Worm (Caenorhabditis elegans) whole organism, late embryonic: ENCODE measurements around the gene C26D10.7.

Experiments
- C38D4.7 ChIP-seq: fragments of 200-800 bp; sonication (Bioruptor generic); optimal IDR thresholded peaks from 2 replicates; lab custom pipeline; 2018; ENCODE audit warnings: mild to moderate bottlenecking, missing genetic modification characterization, moderate library complexity, missing compliant biosample characterization
- F13H6.1 ChIP-seq: sonication (generic microtip); optimal IDR thresholded peaks from 2 replicates; lab custom pipeline; 2016; ENCODE audit warnings: missing genetic modification characterization, missing compliant biosample characterization
- K02D7.2 ChIP-seq: sonication (generic microtip); optimal IDR thresholded peaks from 2 replicates; lab custom pipeline; 2017; ENCODE audit warnings: mild to moderate bottlenecking, missing genetic modification characterization, missing compliant biosample characterization
- T23F11.4 ChIP-seq: fragments of 200-800 bp; sonication (Bioruptor generic); optimal IDR thresholded peaks from 2 replicates; lab custom pipeline; 2018; ENCODE audit warnings: mild to moderate bottlenecking, missing genetic modification characterization, missing compliant biosample characterization
- ahr-1 ChIP-seq: sonication (generic microtip); optimal IDR thresholded peaks from 2 replicates; lab custom pipeline; 2016; ENCODE audit warnings: missing genetic modification characterization, missing compliant biosample characterization
- ama-1 ChIP-seq: fragments of 150-350 bp; optimal IDR thresholded peaks from 2 replicates; lab custom pipeline; 2014
- ceh-18 ChIP-seq: sonication (generic microtip); optimal IDR thresholded peaks from 2 replicates; lab custom pipeline; 2016; ENCODE audit warnings: missing genetic modification characterization, missing compliant biosample characterization
- ceh-19 ChIP-seq: fragments of 200-800 bp; sonication (Bioruptor generic); optimal IDR thresholded peaks from 2 replicates; lab custom pipeline; 2018; ENCODE audit warnings: mild to moderate bottlenecking, missing genetic modification characterization, missing compliant biosample characterization
- ceh-2 ChIP-seq: sonication (generic microtip); optimal IDR thresholded peaks from 2 replicates; lab custom pipeline; 2016; ENCODE audit warnings: missing genotype, missing genetic modification characterization, missing compliant biosample characterization
- ceh-22 ChIP-seq: sonication (generic microtip); optimal IDR thresholded peaks from 2 replicates; lab custom pipeline; 2017; ENCODE audit warnings: missing biosample characterization, missing genetic modification characterization
- ceh-30 ChIP-seq: fragments of 150-350 bp; optimal IDR thresholded peaks from 2 replicates; lab custom pipeline; 2014; ENCODE audit warnings: missing biosample characterization, missing genetic modification characterization
- ceh-31 ChIP-seq: sonication (generic microtip); optimal IDR thresholded peaks from 2 replicates; lab custom pipeline; 2016; ENCODE audit warnings: missing genetic modification characterization, missing compliant biosample characterization
- ceh-34 ChIP-seq: sonication (generic microtip); optimal IDR thresholded peaks from 2 replicates; lab custom pipeline; 2016; ENCODE audit warnings: mild to moderate bottlenecking, missing genetic modification characterization, missing compliant biosample characterization
- ceh-6 ChIP-seq: fragments of 200-800 bp; sonication (Bioruptor generic); optimal IDR thresholded peaks from 2 replicates; lab custom pipeline; 2018; ENCODE audit warnings: mild to moderate bottlenecking, missing genetic modification characterization, missing compliant biosample characterization
- ceh-9 ChIP-seq: sonication (generic microtip); optimal IDR thresholded peaks from 2 replicates; lab custom pipeline; 2016; ENCODE audit warnings: mild to moderate bottlenecking, missing genetic modification characterization, inconsistent platforms, missing compliant biosample characterization
- che-1 ChIP-seq: sonication (generic microtip); optimal IDR thresholded peaks from 2 replicates; lab custom pipeline; 2016; ENCODE audit warnings: mild to moderate bottlenecking, missing genetic modification characterization, missing compliant biosample characterization
- dmd-4 ChIP-seq: sonication (generic microtip); optimal IDR thresholded peaks from 2 replicates; lab custom pipeline; 2016; ENCODE audit warnings: borderline replicate concordance, missing genetic modification characterization, missing compliant biosample characterization
- dve-1 ChIP-seq: sonication (generic microtip); optimal IDR thresholded peaks from 2 replicates; lab custom pipeline; 2017; ENCODE audit warnings: antibody characterized with exemption, mild to moderate bottlenecking, missing genetic modification characterization, missing compliant biosample characterization
- elt-2 ChIP-seq: sonication (generic microtip); optimal IDR thresholded peaks from 2 replicates; lab custom pipeline; 2016; ENCODE audit warnings: missing genetic modification reagents, missing genetic modification characterization, missing compliant biosample characterization
- ets-4 ChIP-seq: sonication (generic microtip); optimal IDR thresholded peaks from 2 replicates; lab custom pipeline; 2016; ENCODE audit warnings: missing genetic modification characterization, missing compliant biosample characterization
- eyg-1 ChIP-seq: sonication (generic microtip); optimal IDR thresholded peaks from 2 replicates; lab custom pipeline; 2016; ENCODE audit warnings: missing genotype, missing genetic modification characterization, missing compliant biosample characterization
- fax-1 ChIP-seq: sonication (generic microtip); optimal IDR thresholded peaks from 2 replicates; lab custom pipeline; 2016; ENCODE audit warnings: missing genotype, missing genetic modification characterization, missing compliant biosample characterization
- fkh-10 ChIP-seq: fragments of 150-350 bp; optimal IDR thresholded peaks from 2 replicates; lab custom pipeline; 2014; ENCODE audit warnings: missing biosample characterization, missing genetic modification reagents, missing genetic modification characterization
- fkh-6 ChIP-seq: sonication (generic microtip); optimal IDR thresholded peaks from 2 replicates; lab custom pipeline; 2016; ENCODE audit warnings: missing genetic modification characterization, missing compliant biosample characterization
- hlh-13 ChIP-seq: fragments of 200-800 bp; sonication (Bioruptor generic); optimal IDR thresholded peaks from 2 replicates; lab custom pipeline; 2018; ENCODE audit warnings: mild to moderate bottlenecking, missing genetic modification characterization, missing compliant biosample characterization
- hlh-30 ChIP-seq: sonication (generic microtip); optimal IDR thresholded peaks from 2 replicates; lab custom pipeline; 2017; ENCODE audit warnings: antibody characterized with exemption, missing genetic modification characterization, missing compliant biosample characterization; ENCODE audit not compliant: insufficient read depth
- lim-6 ChIP-seq: sonication (generic microtip); optimal IDR thresholded peaks from 2 replicates; lab custom pipeline; 2016; ENCODE audit warnings: missing genetic modification characterization, missing compliant biosample characterization
- lin-11 ChIP-seq: fragments of 200-800 bp; sonication (Bioruptor generic); optimal IDR thresholded peaks from 2 replicates; lab custom pipeline; 2018; ENCODE audit warnings: mild to moderate bottlenecking, missing genetic modification characterization, missing compliant biosample characterization
- nhr-232 ChIP-seq: sonication (generic microtip); optimal IDR thresholded peaks from 2 replicates; lab custom pipeline; 2016; ENCODE audit warnings: missing genetic modification characterization, missing compliant biosample characterization
- npax-4 ChIP-seq: sonication (generic microtip); optimal IDR thresholded peaks from 2 replicates; lab custom pipeline; 2016; ENCODE audit warnings: missing genetic modification characterization, missing compliant biosample characterization
- odd-2 ChIP-seq: sonication (generic microtip); optimal IDR thresholded peaks from 2 replicates; lab custom pipeline; 2017; ENCODE audit warnings: antibody characterized with exemption, mild to moderate bottlenecking, missing genetic modification characterization, missing compliant biosample characterization
- pat-9 ChIP-seq: fragments of 200-800 bp; sonication (Bioruptor generic); optimal IDR thresholded peaks from 2 replicates; lab custom pipeline; 2018; ENCODE audit warnings: mild to moderate bottlenecking, missing genetic modification characterization, moderate library complexity, missing compliant biosample characterization
- pha-4 ChIP-seq: fragments of 150-350 bp; optimal IDR thresholded peaks from 2 replicates; lab custom pipeline; 2018; ENCODE audit warnings: missing biosample characterization, missing genetic modification reagents, missing genetic modification characterization
- pqm-1 ChIP-seq: sonication (generic microtip); optimal IDR thresholded peaks from 2 replicates; lab custom pipeline; 2016; ENCODE audit warnings: missing genetic modification characterization, missing compliant biosample characterization
- pros-1 ChIP-seq: fragments of 150-350 bp; optimal IDR thresholded peaks from 2 replicates; lab custom pipeline; 2014; ENCODE audit warnings: missing biosample characterization, missing genetic modification reagents, missing genetic modification characterization
- sdc-2 ChIP-seq: sonication (generic microtip); optimal IDR thresholded peaks from 2 replicates; lab custom pipeline; 2016; ENCODE audit warnings: missing genotype, missing genetic modification characterization, missing compliant biosample characterization
- sox-2 ChIP-seq: fragments of 200-800 bp; sonication (Bioruptor generic); IDR thresholded peaks from 2 replicates; pipeline ENCODE4 v1.3.6; 2022; ENCODE audit warnings: missing genetic modification reagents, missing genetic modification characterization, missing compliant biosample characterization
- sox-4 ChIP-seq: sonication (generic microtip); optimal IDR thresholded peaks from 2 replicates; lab custom pipeline; 2017; ENCODE audit warnings: mild to moderate bottlenecking, missing genetic modification characterization, inconsistent platforms, missing compliant biosample characterization
- syd-9 ChIP-seq: sonication (generic microtip); optimal IDR thresholded peaks from 2 replicates; lab custom pipeline; 2016; ENCODE audit warnings: mild to moderate bottlenecking, missing genetic modification characterization, moderate library complexity, missing compliant biosample characterization
- ttx-3 ChIP-seq: sonication (generic microtip); optimal IDR thresholded peaks from 2 replicates; lab custom pipeline; 2016; ENCODE audit warnings: missing genetic modification reagents, missing genetic modification characterization, missing compliant biosample characterization
- unc-42 ChIP-seq: sonication (generic microtip); optimal IDR thresholded peaks from 2 replicates; lab custom pipeline; 2016; ENCODE audit warnings: missing genotype, missing genetic modification characterization, missing compliant biosample characterization
- zip-5 ChIP-seq: sonication (generic microtip); optimal IDR thresholded peaks from 2 replicates; lab custom pipeline; 2016; ENCODE audit warnings: missing genetic modification characterization, missing compliant biosample characterization
- ztf-16 ChIP-seq: sonication (generic microtip); optimal IDR thresholded peaks from 2 replicates; lab custom pipeline; 2017; ENCODE audit warnings: missing genetic modification characterization, missing compliant biosample characterization

The C26D10.7 gene

ce11 chrII:8325002-8325539 lies 8.7 kb upstream of the C26D10.7 start, which contains the start of the genes ran-3 and C26D10.3 (continued):
- no peak for TF ChIP-seq ceh-19 (GFP tag; lab: Kevin White, UChicago)
- TF ChIP-seq ceh-18 (tag; lab: Kevin White, UChicago): no peak
- TF ChIP-seq lim-6: no peak
- no peak for TF ChIP-seq ceh-30 (tag; lab: Kevin White, UChicago)
- TF ChIP-seq unc-42: peak; percentile 18
- TF ChIP-seq ttx-3: peak; percentile 54
- no peak for TF ChIP-seq dve-1 (tag; lab: Kevin White, UChicago)
- peak; percentile 35 for TF ChIP-seq eyg-1 (tag; lab: Kevin White, UChicago)
- TF ChIP-seq elt-2: peak; percentile 67
- TF ChIP-seq pha-4 (tag; lab: Kevin White, UChicago): no peak
- TF ChIP-seq sox-4 (tag; lab: Kevin White, UChicago): no peak
- TF ChIP-seq ahr-1: peak; percentile 26
- no peak for TF ChIP-seq pros-1 (tag; lab: Kevin White, UChicago)
- TF ChIP-seq nhr-232: no peak
- no peak for TF ChIP-seq pqm-1 (tag; lab: Kevin White, UChicago)
- TF ChIP-seq zip-5 (tag; lab: Kevin White, UChicago): peak; percentile 40
- TF ChIP-seq ceh-31: peak; percentile 47
- TF ChIP-seq npax-4 (tag; lab: Kevin White, UChicago): no peak
- TF ChIP-seq F13H6.1 (tag; lab: Kevin White, UChicago): no peak
- no peak for TF ChIP-seq ztf-16 (tag; lab: Kevin White, UChicago)
- peak; percentile 59 for TF ChIP-seq fkh-6 (tag; lab: Kevin White, UChicago)
- no peak for TF ChIP-seq sdc-2 (tag; lab: Kevin White, UChicago)
- TF ChIP-seq ets-4 (tag; lab: Kevin White, UChicago): no peak
- TF ChIP-seq pat-9 (tag; lab: Kevin White, UChicago): peak; percentile 10
- 0 out of 2 replicates have a peak, but pooled peaks have one; percentile 13 for TF ChIP-seq sox-2
- TF ChIP-seq K02D7.2 (tag; lab: Kevin White, UChicago): no peak
- TF ChIP-seq fax-1 (tag; lab: Kevin White, UChicago): peak; percentile 26
- no peak for TF ChIP-seq odd-2
- TF ChIP-seq ama-1: no peak
- TF ChIP-seq che-1 (tag; lab: Kevin White, UChicago): peak; percentile 13
- TF ChIP-seq syd-9: peak; percentile 9
- TF ChIP-seq ceh-22 (tag; lab: Kevin White, UChicago): no peak
- TF ChIP-seq T23F11.4 (GFP tag; lab: Kevin White, UChicago): peak; percentile 18

ce11 chrII:8326228-8326960 lies 7.3 kb upstream of the C26D10.7 start:
- TF ChIP-seq lin-11 (tag; lab: Kevin White, UChicago) (no peak), ceh-34 (no peak), C38D4.7 (GFP tag; lab: Kevin White, UChicago) (no peak), lim-6 (no peak), hlh-30 (tag; lab: Kevin White, UChicago) (no peak), ceh-6 (GFP tag; lab: Kevin White, UChicago) (no peak), fkh-10 (GFP tag; lab: Kevin White, UChicago) (no peak), dmd-4 (tag; lab: Kevin White, UChicago) (no peak), fkh-6 (tag; lab: Kevin White, UChicago) (no peak), hlh-13 (GFP tag; lab: Kevin White, UChicago) (no peak), ceh-9 (tag; lab: Kevin White, UChicago) (no peak), ztf-16 (tag; lab: Kevin White, UChicago) (no peak), ceh-2 (tag; lab: Kevin White, UChicago) (no peak), elt-2 (no peak), sox-2 (no peak), ceh-18 (tag; lab: Kevin White, UChicago) (no peak), ttx-3 (no peak)
- TF ChIP-seq, all 69 proteins: peak for 0
